Fruit fly (Drosophila melanogaster) whole organism, wandering third instar larva: ENCODE data around the gene CG13049.

Experiments
- CrebA ChIP-seq: fragments of 200-800 bp; sonication (Bioruptor generic); optimal IDR thresholded peaks from 2 replicates; lab custom pipeline; 2016; ENCODE audit warnings: missing biosample characterization, mild to moderate bottlenecking, missing genetic modification characterization, borderline replicate concordance
- Dfd ChIP-seq: fragments of >200 bp; optimal IDR thresholded peaks from 2 replicates; lab custom pipeline; 2017; ENCODE audit warnings: missing biosample characterization, missing genetic modification characterization
- GATAd ChIP-seq: sonication (Bioruptor generic); optimal IDR thresholded peaks from 2 replicates; lab custom pipeline; 2016; ENCODE audit warnings: missing biosample characterization, missing genetic modification characterization
- Hnf4 ChIP-seq: fragments of 200-800 bp; sonication (Bioruptor generic); optimal IDR thresholded peaks from 2 replicates; lab custom pipeline; 2016; ENCODE audit warnings: missing biosample characterization, mild to moderate bottlenecking, missing genetic modification characterization
- Jra ChIP-seq: sonication (Bioruptor generic); optimal IDR thresholded peaks from 2 replicates; lab custom pipeline; 2016; ENCODE audit warnings: missing biosample characterization, missing genetic modification characterization
- Mio ChIP-seq: sonication (Bioruptor generic); optimal IDR thresholded peaks from 2 replicates; lab custom pipeline; 2016; ENCODE audit warnings: missing biosample characterization, missing genetic modification characterization
- N ChIP-seq: fragments of >200 bp; optimal IDR thresholded peaks from 2 replicates; lab custom pipeline; 2018; ENCODE audit warnings: missing biosample characterization, missing external identifiers, missing genetic modification characterization
- ey ChIP-seq: fragments of 200-800 bp; sonication (Bioruptor generic); optimal IDR thresholded peaks from 2 replicates; lab custom pipeline; 2016; ENCODE audit warnings: missing biosample characterization, missing genetic modification characterization
- foxo ChIP-seq, 2 experiments: fragments of 200-800 bp; sonication (Bioruptor generic); optimal IDR thresholded peaks; 2 replicates in 1 of 2; 3 replicates in 1 of 2; lab custom pipeline; 2016 to 2017; ENCODE audit warnings: missing biosample characterization in 2 of 2, missing genetic modification characterization in 2 of 2
- pan ChIP-seq: fragments of >200 bp; optimal IDR thresholded peaks from 2 replicates; lab custom pipeline; 2017
- psq ChIP-seq: fragments of 200-800 bp; sonication (Bioruptor generic); optimal IDR thresholded peaks from 3 replicates; lab custom pipeline; 2017; ENCODE audit warnings: missing biosample characterization, mild to moderate bottlenecking, missing genetic modification characterization, moderate library complexity
- rgr ChIP-seq: fragments of 200-800 bp; sonication (Bioruptor generic); optimal IDR thresholded peaks from 3 replicates; lab custom pipeline; 2016; ENCODE audit warnings: missing biosample characterization, mild to moderate bottlenecking, missing genetic modification characterization
- tai ChIP-seq: sonication (Bioruptor generic); optimal IDR thresholded peaks from 2 replicates; lab custom pipeline; 2016; ENCODE audit warnings: missing biosample characterization, missing genetic modification characterization

DNA sequence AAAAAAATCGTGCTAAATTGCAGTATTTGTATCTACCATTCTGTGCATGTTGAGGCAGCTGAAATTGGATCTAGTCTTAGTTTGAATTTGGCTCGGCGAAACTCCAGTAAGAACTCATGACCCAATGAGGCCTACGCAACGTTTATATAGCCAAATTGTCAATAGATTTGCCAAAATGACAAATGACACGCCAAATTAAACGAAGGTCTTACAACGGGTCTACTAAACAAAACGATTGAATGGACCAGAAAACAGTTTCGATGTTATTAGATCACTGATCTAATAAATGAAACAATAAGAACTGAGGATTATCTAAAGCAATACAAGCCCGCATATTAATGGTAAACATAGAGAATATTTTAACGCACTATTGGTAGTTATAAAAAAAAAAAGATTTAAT, 39.4 kb upstream of the CG13049 start, which contains the start of gene CG42718:
- TF ChIP-seq CrebA (GFP tag; lab: Kevin White, UChicago) (no peak), Dfd (GFP tag; lab: Kevin White, UChicago) (no peak), tai (no peak), Jra (GFP tag; lab: Kevin White, UChicago) (no peak), GATAd (GFP tag; lab: Kevin White, UChicago) (no peak), Mio (no peak), pan (lab: Kevin White, UChicago) (no peak), ey (GFP tag; lab: Kevin White, UChicago) (no peak), N (GFP tag; lab: Kevin White, UChicago) (no peak), rgr (GFP tag; lab: Kevin White, UChicago) (no peak), Hnf4 (GFP tag; lab: Kevin White, UChicago) (no peak), foxo (GFP tag; optimal IDR thresholded peaks at IDR 0.05; lab: Kevin White, UChicago) (no peak), psq (GFP tag; lab: Kevin White, UChicago) (no peak)
